Fruit fly (Drosophila melanogaster): Measurements from ENCODE around the gene Gmd.
A peak's percentile ranks its signal among the peaks of the same experiment; 100 is the strongest.

The Gmd gene

dm6 chr2L:4945300-4945699 lies 31.5 kb downstream of the Gmd start, which contains the start of the genes mRpL24 and betaggt-I (continued):
- TF ChIP-seq HmgD (GFP tag; optimal IDR thresholded peaks at IDR 0.05) (no peak), hbn (GFP tag; IDR thresholded peaks at IDR 0.05; ENCODE audit: partially characterized antibody) (no peak), CG14860 (GFP tag; IDR thresholded peaks at IDR 0.05; ENCODE audit: partially characterized antibody) (0 out of 3 replicates have a peak, but pooled peaks have one; percentile 7), E2f2 (GFP tag; IDR thresholded peaks at IDR 0.05) (peak; percentile 81), CG13894 (tag; optimal IDR thresholded peaks at IDR 0.05) (peak; percentile 96), ac (GFP tag; optimal IDR thresholded peaks at IDR 0.05) (peak; percentile 23), CG17912 (GFP tag; optimal IDR thresholded peaks at IDR 0.05) (peak; percentile 90), CG10462 (GFP tag; optimal IDR thresholded peaks at IDR 0.05) (peak; percentile 91), gcm (GFP tag; optimal IDR thresholded peaks at IDR 0.05) (peak; percentile 96), Ravus (GFP tag; IDR thresholded peaks at IDR 0.05) (peak; percentile 87), Camta (GFP tag; optimal IDR thresholded peaks at IDR 0.05) (peak; percentile 68), C15 (GFP tag; IDR thresholded peaks at IDR 0.05) (peak; percentile 70; the same call in 1 of the 3 replicates), kay (GFP tag; optimal IDR thresholded peaks at IDR 0.05) (peak; percentile 94), CG3065 (GFP tag; optimal IDR thresholded peaks at IDR 0.05) (peak; percentile 90), ro (GFP tag; IDR thresholded peaks at IDR 0.05) (peak; percentile 76), Hr51 (GFP tag; optimal IDR thresholded peaks at IDR 0.05) (peak; percentile 85 to 97), Deaf1 (tag; optimal IDR thresholded peaks at IDR 0.05) (peak; percentile 81), Spps (tag; optimal IDR thresholded peaks at IDR 0.05) (peak; percentile 94), pita (GFP tag; optimal IDR thresholded peaks at IDR 0.05) (no peak), cad (GFP tag; optimal IDR thresholded peaks at IDR 0.05) (no peak), repo (GFP tag; optimal IDR thresholded peaks at IDR 0.05) (peak; percentile 12), E2f1 (GFP tag; IDR thresholded peaks at IDR 0.05) (peak; percentile 97), pum (GFP tag; optimal IDR thresholded peaks at IDR 0.05) (peak; percentile 80), Taf1 (GFP tag; IDR thresholded peaks at IDR 0.05) (peak; percentile 85), nmo (GFP tag; optimal IDR thresholded peaks at IDR 0.05) (peak; percentile 99), vnd (GFP tag; IDR thresholded peaks at IDR 0.05; ENCODE audit: partially characterized antibody) (no peak), gro (GFP tag; optimal IDR thresholded peaks at IDR 0.05) (no peak), klu (GFP tag; IDR thresholded peaks at IDR 0.05) (peak; percentile 90), zen (tag; optimal IDR thresholded peaks at IDR 0.05) (peak; percentile 95), cas (GFP tag; IDR thresholded peaks at IDR 0.05) (peak; percentile 89), Awh (GFP tag; IDR thresholded peaks at IDR 0.05) (peak; percentile 98), sr (GFP tag; IDR thresholded peaks at IDR 0.05) (peak; percentile 75), CG2875 (GFP tag; optimal IDR thresholded peaks at IDR 0.05) (peak; percentile 80), yki (optimal IDR thresholded peaks at IDR 0.05) (peak; percentile 56), crc (GFP tag; optimal IDR thresholded peaks at IDR 0.05) (no peak), CG12219 (GFP tag; optimal IDR thresholded peaks at IDR 0.05) (peak; percentile 88), GATAe (GFP tag; conservative IDR thresholded peaks at IDR 0.05) (peak; percentile 90), CG6689 (GFP tag; IDR thresholded peaks at IDR 0.05) (peak; percentile 98), Fer1 (GFP tag; optimal IDR thresholded peaks at IDR 0.05) (peak; percentile 96), luna (GFP tag; optimal IDR thresholded peaks at IDR 0.05) (peak; percentile 1), Ets65A (GFP tag) (peak; percentile 94), oc (tag; optimal IDR thresholded peaks at IDR 0.05) (peak; percentile 95), Poxn (GFP tag; IDR thresholded peaks at IDR 0.05) (peak; percentile 86), Dref (GFP tag; IDR thresholded peaks at IDR 0.05) (peak; percentile 40), CG8388 (GFP tag; optimal IDR thresholded peaks at IDR 0.05) (peak; percentile 96), rib (GFP tag; IDR thresholded peaks at IDR 0.05) (peak; percentile 92), CG1647 (GFP tag; optimal IDR thresholded peaks at IDR 0.05) (peak; percentile 72), bcd (GFP tag; optimal IDR thresholded peaks at IDR 0.05) (peak; percentile 97), CG13123 (GFP tag; optimal IDR thresholded peaks at IDR 0.05) (peak; percentile 90), lmd (GFP tag; IDR thresholded peaks at IDR 0.05) (peak; percentile 95), Doc2 (GFP tag; IDR thresholded peaks at IDR 0.05) (peak; percentile 84), ATbp (GFP tag; optimal IDR thresholded peaks at IDR 0.05) (peak; percentile 89)

Data from whole organism, embryonic.